Worm (Caenorhabditis elegans): Measurements from ENCODE around the gene C50H2.5.

ce11 chrV:9906115-9906514 is 12.4 kb upstream of the C50H2.5 start, which contains the start of gene fipr-11:
- TF ChIP-seq F49E8.2 (tag; optimal IDR thresholded peaks at IDR 0.05; ENCODE audit: borderline replicate concordance), result no peak
- TF ChIP-seq hmg-1.1 (GFP tag; IDR thresholded peaks at IDR 0.05), result no peak
- TF ChIP-seq ctbp-1 (GFP tag; IDR thresholded peaks at IDR 0.05), result no peak
- TF ChIP-seq fkh-10 (GFP tag; optimal IDR thresholded peaks at IDR 0.05), result no peak
- no peak for TF ChIP-seq mdl-1 (tag; optimal IDR thresholded peaks at IDR 0.05)
- TF ChIP-seq nhr-76 (tag; optimal IDR thresholded peaks at IDR 0.05), result no peak
- TF ChIP-seq unc-62 (GFP tag; optimal IDR thresholded peaks at IDR 0.05 in 1 of 2), result no peak
- TF ChIP-seq unc-62 (tag; optimal IDR thresholded peaks at IDR 0.05), result no peak
- no peak for TF ChIP-seq ces-1 (GFP tag; optimal IDR thresholded peaks at IDR 0.05)
- no peak for TF ChIP-seq mxl-2 (GFP tag; conservative IDR thresholded peaks at IDR 0.05)
- TF ChIP-seq nhr-11 (tag; optimal IDR thresholded peaks at IDR 0.05), result no peak
- TF ChIP-seq ama-1 (optimal IDR thresholded peaks at IDR 0.05), result no peak
- no peak for TF ChIP-seq pha-4 (GFP tag; IDR thresholded peaks at IDR 0.05)
- no peak for TF ChIP-seq pha-4 (tag; optimal IDR thresholded peaks at IDR 0.05)
- no peak for TF ChIP-seq nhr-28 (tag; optimal IDR thresholded peaks at IDR 0.05)
- TF ChIP-seq ZK546.5 (tag; optimal IDR thresholded peaks at IDR 0.05), result no peak
